Worm (Caenorhabditis elegans) whole organism, young adult: ENCODE data around the gene C54E10.10.

Experiments used
- B0019.2 ChIP-seq: fragments of 200-800 bp; sonication (Bioruptor generic); conservative IDR thresholded peaks from 2 replicates; pipeline ENCODE4 v1.3.6; 2022; ENCODE audit warnings: missing genetic modification reagents, missing genetic modification characterization, missing compliant biosample characterization
- C17E4.6 ChIP-seq: fragments of 200-800 bp; sonication (Bioruptor generic); IDR thresholded peaks from 2 replicates; pipeline ENCODE4 v1.3.6; 2022; ENCODE audit warnings: missing genetic modification reagents, missing genetic modification characterization, missing compliant biosample characterization
- F10E7.11 ChIP-seq: sonication (generic microtip); optimal IDR thresholded peaks from 2 replicates; lab custom pipeline; 2017; ENCODE audit warnings: mild to moderate bottlenecking, missing genetic modification characterization, moderate library complexity, missing compliant biosample characterization
- F22D6.2 ChIP-seq: sonication (generic microtip); optimal IDR thresholded peaks from 2 replicates; lab custom pipeline; 2016; ENCODE audit warnings: mild to moderate bottlenecking, missing genetic modification characterization, missing compliant biosample characterization
- F57A8.1 ChIP-seq: fragments of 200-800 bp; sonication (Bioruptor generic); optimal IDR thresholded peaks from 2 replicates; lab custom pipeline; 2018; ENCODE audit warnings: mild to moderate bottlenecking, missing genetic modification characterization, moderate library complexity, missing compliant biosample characterization
- F57C9.4 ChIP-seq: sonication (generic microtip); optimal IDR thresholded peaks from 2 replicates; lab custom pipeline; 2017; ENCODE audit warnings: mild to moderate bottlenecking, missing genetic modification characterization, missing compliant biosample characterization
- K12H6.12 ChIP-seq: fragments of 200-800 bp; sonication (Bioruptor generic); optimal IDR thresholded peaks from 2 replicates; lab custom pipeline; 2018; ENCODE audit warnings: mild to moderate bottlenecking, missing genetic modification characterization, missing compliant biosample characterization
- Y56A3A.18 ChIP-seq: fragments of 200-800 bp; sonication (Bioruptor generic); IDR thresholded peaks from 2 replicates; pipeline ENCODE4 v1.3.6; 2022; ENCODE audit warnings: missing genetic modification reagents, missing genetic modification characterization, missing compliant biosample characterization
- ama-1 ChIP-seq, 3 experiments: fragments of 150-350 bp in 1 of 3; sonication (generic microtip) in 2 of 3; optimal IDR thresholded peaks; 2 replicates each; lab custom pipeline; 2014 to 2018; ENCODE audit warnings: missing biosample characterization in 2 of 3, missing genetic modification characterization in 2 of 3, missing genetic modification reagents in 2 of 3
- athp-1 ChIP-seq: sonication (generic microtip); optimal IDR thresholded peaks from 2 replicates; lab custom pipeline; 2017; ENCODE audit warnings: mild to moderate bottlenecking, missing genetic modification characterization, missing compliant biosample characterization
- attf-6 ChIP-seq: fragments of 200-800 bp; sonication (Bioruptor generic); IDR thresholded peaks from 2 replicates; pipeline ENCODE4 v1.3.6; 2022; ENCODE audit warnings: missing genetic modification reagents, missing genetic modification characterization, missing compliant biosample characterization
- cebp-1 ChIP-seq, 2 experiments: fragments of 200-800 bp in 1 of 2; sonication (Bioruptor generic) in 1 of 2; sonication (generic microtip) in 1 of 2; IDR thresholded peaks in 1 of 2; optimal IDR thresholded peaks in 1 of 2; 2 replicates each; pipeline versions ENCODE4 v1.3.6 to Lab custom; 2017 to 2022; ENCODE audit warnings: missing compliant biosample characterization in 2 of 2, missing genetic modification characterization in 2 of 2, mild to moderate bottlenecking in 1 of 2, missing genetic modification reagents in 1 of 2, moderate library complexity in 1 of 2
- ceh-91 ChIP-seq: fragments of 200-800 bp; sonication (Bioruptor generic); IDR thresholded peaks from 2 replicates; pipeline ENCODE4 v1.3.6; 2022; ENCODE audit warnings: missing genetic modification reagents, missing genetic modification characterization, missing compliant biosample characterization
- chd-7 ChIP-seq: sonication (generic microtip); optimal IDR thresholded peaks from 2 replicates; lab custom pipeline; 2016; ENCODE audit warnings: mild to moderate bottlenecking, missing genetic modification characterization, moderate library complexity, missing compliant biosample characterization
- dpl-1 ChIP-seq: fragments of 150-350 bp; optimal IDR thresholded peaks from 2 replicates; lab custom pipeline; 2014; ENCODE audit warnings: missing biosample characterization, missing genetic modification reagents, missing genetic modification characterization
- egl-18 ChIP-seq: fragments of 200-800 bp; sonication (Bioruptor generic); IDR thresholded peaks from 2 replicates; pipeline ENCODE4 v1.3.6; 2022; ENCODE audit warnings: missing genetic modification reagents, missing genetic modification characterization, missing compliant biosample characterization
- ekl-4 ChIP-seq: fragments of 200-800 bp; sonication (Bioruptor generic); IDR thresholded peaks from 2 replicates; pipeline ENCODE4 v1.3.6; 2022; ENCODE audit warnings: missing genetic modification reagents, missing genetic modification characterization, missing compliant biosample characterization
- ets-4 ChIP-seq: fragments of 200-800 bp; sonication (Bioruptor generic); optimal IDR thresholded peaks from 2 replicates; lab custom pipeline; 2018; ENCODE audit warnings: mild to moderate bottlenecking, missing genetic modification characterization, missing compliant biosample characterization
- gei-17 ChIP-seq: fragments of 200-800 bp; sonication (Bioruptor generic); optimal IDR thresholded peaks from 2 replicates; lab custom pipeline; 2018; ENCODE audit warnings: mild to moderate bottlenecking, missing genetic modification characterization, missing compliant biosample characterization
- hmg-20 ChIP-seq: fragments of 200-800 bp; sonication (Bioruptor generic); IDR thresholded peaks from 2 replicates; pipeline ENCODE4 v1.3.6; 2022; ENCODE audit warnings: missing genetic modification reagents, missing genetic modification characterization, missing compliant biosample characterization
- hsf-1 ChIP-seq: fragments of 200-800 bp; sonication (Bioruptor generic); IDR thresholded peaks from 2 replicates; pipeline ENCODE4 v1.3.6; 2022; ENCODE audit warnings: missing genetic modification reagents, missing genetic modification characterization, missing compliant biosample characterization
- lin-54 ChIP-seq: fragments of 200-800 bp; sonication (Bioruptor generic); optimal IDR thresholded peaks from 2 replicates; lab custom pipeline; 2018; ENCODE audit warnings: mild to moderate bottlenecking, missing genetic modification characterization, missing compliant biosample characterization
- lir-1 ChIP-seq: fragments of 200-800 bp; sonication (Bioruptor generic); conservative IDR thresholded peaks from 2 replicates; pipeline ENCODE4 v1.3.6; 2022; ENCODE audit warnings: missing genetic modification reagents, missing genetic modification characterization, missing compliant biosample characterization
- nhr-80 ChIP-seq: sonication (generic microtip); optimal IDR thresholded peaks from 2 replicates; lab custom pipeline; 2016; ENCODE audit warnings: missing genetic modification characterization, missing compliant biosample characterization
- pbrm-1 ChIP-seq: fragments of 200-800 bp; sonication (Bioruptor generic); IDR thresholded peaks from 2 replicates; pipeline ENCODE4 v1.3.6; 2022; ENCODE audit warnings: missing genetic modification reagents, missing genetic modification characterization, missing compliant biosample characterization
- rpc-1 ChIP-seq, 2 experiments: fragments of 150-350 bp in 1 of 2; sonication (generic microtip) in 1 of 2; optimal IDR thresholded peaks; 2 replicates each; lab custom pipeline; 2014 to 2018; ENCODE audit warnings: missing biosample characterization in 1 of 2, missing genetic modification characterization in 1 of 2, missing genetic modification reagents in 1 of 2, missing genotype in 1 of 2
- snpc-1.1 ChIP-seq: sonication (generic microtip); optimal IDR thresholded peaks from 2 replicates; lab custom pipeline; 2017; ENCODE audit warnings: missing genetic modification characterization, mild to moderate bottlenecking, missing compliant biosample characterization, antibody characterized with exemption, moderate library complexity, missing genotype, missing genetic modification reagents; ENCODE audit not compliant: insufficient read depth
- zfh-2 ChIP-seq: fragments of 200-800 bp; sonication (Bioruptor generic); conservative IDR thresholded peaks from 2 replicates; pipeline ENCODE4 v1.3.6; 2022; ENCODE audit warnings: missing genetic modification reagents, missing genetic modification characterization, missing compliant biosample characterization
- ztf-28 ChIP-seq: fragments of 200-800 bp; sonication (Bioruptor generic); IDR thresholded peaks from 2 replicates; pipeline ENCODE4 v1.3.6; 2022; ENCODE audit warnings: missing genetic modification reagents, missing genetic modification characterization, missing compliant biosample characterization
- ztf-3 ChIP-seq: fragments of 200-800 bp; sonication (Bioruptor generic); optimal IDR thresholded peaks from 2 replicates; lab custom pipeline; 2018; ENCODE audit warnings: mild to moderate bottlenecking, missing genetic modification characterization, missing compliant biosample characterization
- ztf-6 ChIP-seq: fragments of 200-800 bp; sonication (Bioruptor generic); IDR thresholded peaks from 2 replicates; pipeline ENCODE4 v1.3.6; 2022; ENCODE audit warnings: missing genetic modification reagents, missing genetic modification characterization, missing compliant biosample characterization

The C54E10.10 gene

DNA sequence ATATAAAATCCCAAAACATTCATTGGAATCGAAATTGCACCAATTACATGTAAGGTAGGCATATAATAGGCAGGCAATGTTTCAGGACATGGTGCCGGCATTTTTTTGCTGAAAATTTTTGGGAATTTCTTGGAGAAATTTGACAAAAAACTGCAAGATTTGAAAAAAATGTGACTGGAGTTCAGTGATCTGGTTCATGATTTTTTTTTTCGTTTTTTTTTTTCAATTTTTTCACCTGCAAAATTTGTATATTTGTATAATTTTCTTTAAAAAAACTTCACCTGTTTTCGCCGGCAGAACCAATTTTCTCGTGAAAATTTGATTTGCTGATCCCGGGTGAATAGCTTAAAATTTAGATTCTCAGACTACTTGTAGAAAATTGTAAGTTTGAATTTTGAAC lies 3.2 kb upstream of the C54E10.10 start, which contains the start of gene sri-10:
Gene sri-10 (minus strand): TSS at position 101 of the 400 bp plus-strand sequence.
- TF ChIP-seq cebp-1 (GFP tag; IDR thresholded peaks at IDR 0.05; lab: Robert Waterston, UW) = no peak
- no peak for TF ChIP-seq cebp-1 (tag; optimal IDR thresholded peaks at IDR 0.05; lab: Kevin White, UChicago)
- TF ChIP-seq hsf-1 (GFP tag; lab: Robert Waterston, UW) = no peak
- TF ChIP-seq K12H6.12 (tag; lab: Kevin White, UChicago) = no peak
- TF ChIP-seq F57C9.4 = no peak
- no peak for TF ChIP-seq B0019.2
- no peak for TF ChIP-seq ztf-6 (GFP tag; lab: Robert Waterston, UW)
- TF ChIP-seq ceh-91 (GFP tag; lab: Robert Waterston, UW) = no peak
- no peak for TF ChIP-seq ama-1 (optimal IDR thresholded peaks at IDR 0.05; lab: Kevin White, UChicago)
- no peak for TF ChIP-seq ama-1 (GFP tag; optimal IDR thresholded peaks at IDR 0.05; lab: Kevin White, UChicago)
- TF ChIP-seq Y56A3A.18 (GFP tag; lab: Robert Waterston, UW) = no peak
- no peak for TF ChIP-seq lin-54 (GFP tag; lab: Kevin White, UChicago)

DNA sequence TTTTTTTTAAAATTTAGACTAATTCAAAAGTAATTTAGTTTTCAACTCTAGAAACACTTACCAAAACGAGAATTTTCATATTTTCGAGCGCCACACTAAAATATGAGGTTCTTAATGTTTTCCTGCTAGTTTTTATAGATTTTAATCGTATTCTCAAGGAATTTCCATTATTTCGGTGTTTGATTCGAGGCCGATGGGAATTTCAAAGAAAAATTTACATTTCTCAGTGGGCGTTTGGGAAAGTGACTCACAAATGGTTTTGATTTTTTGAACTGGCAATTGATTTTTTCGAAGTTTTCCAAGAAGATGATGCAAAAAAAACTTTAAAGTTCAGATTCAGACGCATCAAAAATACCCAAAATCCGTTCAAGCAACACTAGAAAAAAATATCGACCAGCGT lies 1.1 kb downstream of the C54E10.10 start, which contains the start of gene C54E10.11:
Gene C54E10.11 (minus strand): TSS at position 101 of the 400 bp plus-strand sequence.
- TF ChIP-seq dpl-1 (GFP tag; lab: Kevin White, UChicago) (no peak), ets-4 (GFP tag; lab: Kevin White, UChicago) (no peak), C17E4.6 (GFP tag; lab: Robert Waterston, UW) (no peak), ztf-3 (GFP tag; lab: Kevin White, UChicago) (no peak), F10E7.11 (no peak), chd-7 (no peak), Y56A3A.18 (GFP tag; lab: Robert Waterston, UW) (no peak), F22D6.2 (tag; lab: Kevin White, UChicago) (no peak), lir-1 (GFP tag; lab: Robert Waterston, UW) (no peak), F57A8.1 (GFP tag; lab: Kevin White, UChicago) (no peak), zfh-2 (GFP tag; lab: Robert Waterston, UW) (no peak), egl-18 (GFP tag; lab: Robert Waterston, UW) (no peak), athp-1 (tag; lab: Kevin White, UChicago) (no peak), snpc-1.1 (no peak), attf-6 (GFP tag; lab: Robert Waterston, UW) (no peak), ztf-28 (GFP tag; lab: Robert Waterston, UW) (no peak), hmg-20 (GFP tag; lab: Robert Waterston, UW) (no peak), ekl-4 (GFP tag; lab: Robert Waterston, UW) (no peak)

DNA sequence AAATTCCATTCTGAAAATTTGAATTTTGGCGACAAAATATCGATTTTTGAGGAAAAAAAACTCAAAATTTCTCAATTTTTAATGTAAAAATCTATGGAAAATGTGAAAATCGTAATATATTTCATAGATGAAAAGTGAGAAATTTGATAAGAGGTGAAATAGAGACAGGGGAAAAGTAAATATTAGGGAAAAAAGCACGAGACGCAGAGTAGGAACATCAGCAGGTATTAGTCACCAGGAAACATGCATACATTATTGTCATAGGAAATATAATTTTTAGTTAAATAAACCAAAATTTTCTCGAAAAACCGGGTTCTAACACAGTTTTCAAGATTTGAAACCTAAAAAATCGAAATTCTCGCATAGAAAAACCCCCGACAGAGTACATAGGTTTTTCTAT lies 2.3 kb downstream of the C54E10.10 start, which contains the start of gene nhr-170:
Gene nhr-170 (minus strand): TSS at position 16 of the 400 bp plus-strand sequence.
- peak; percentile 17 for TF ChIP-seq nhr-80 (tag; lab: Kevin White, UChicago)
- no peak for TF ChIP-seq rpc-1 (optimal IDR thresholded peaks at IDR 0.05; lab: Kevin White, UChicago)
- no peak for TF ChIP-seq rpc-1 (tag; optimal IDR thresholded peaks at IDR 0.05; lab: Kevin White, UChicago)
- no peak for TF ChIP-seq pbrm-1
- TF ChIP-seq, all 124 proteins: peak for 1

DNA sequence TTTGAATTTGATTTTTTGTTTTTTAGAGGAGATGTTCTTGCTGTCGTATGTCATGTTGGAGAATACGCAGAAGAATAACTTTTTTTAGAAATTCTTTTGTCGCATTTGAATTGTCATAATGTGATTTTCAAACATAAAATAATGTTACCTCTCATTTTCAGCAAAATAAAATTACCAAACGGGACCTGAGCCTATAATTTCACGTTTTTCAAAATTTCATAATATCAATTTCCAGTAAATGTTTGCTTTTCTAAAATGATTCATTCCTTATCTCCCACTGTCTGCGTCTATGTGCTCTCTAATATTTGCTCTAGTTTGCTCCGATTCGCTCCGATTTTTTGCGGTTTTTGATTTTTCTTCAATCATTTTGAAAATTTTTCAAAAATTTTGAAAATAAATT lies 12.5 kb downstream of the C54E10.10 start, which contains the start of gene nhr-231:
Gene nhr-231 (plus strand): TSS at position 301 of the 400 bp plus-strand sequence.
- TF ChIP-seq gei-17 (GFP tag; lab: Kevin White, UChicago) (no peak), cebp-1 (GFP tag; IDR thresholded peaks at IDR 0.05; lab: Robert Waterston, UW) (no peak), cebp-1 (tag; optimal IDR thresholded peaks at IDR 0.05; lab: Kevin White, UChicago) (peak; percentile 14)
